Worm (Caenorhabditis elegans): ENCODE results near the gene K08H10.10.

The K08H10.10 gene

DNA sequence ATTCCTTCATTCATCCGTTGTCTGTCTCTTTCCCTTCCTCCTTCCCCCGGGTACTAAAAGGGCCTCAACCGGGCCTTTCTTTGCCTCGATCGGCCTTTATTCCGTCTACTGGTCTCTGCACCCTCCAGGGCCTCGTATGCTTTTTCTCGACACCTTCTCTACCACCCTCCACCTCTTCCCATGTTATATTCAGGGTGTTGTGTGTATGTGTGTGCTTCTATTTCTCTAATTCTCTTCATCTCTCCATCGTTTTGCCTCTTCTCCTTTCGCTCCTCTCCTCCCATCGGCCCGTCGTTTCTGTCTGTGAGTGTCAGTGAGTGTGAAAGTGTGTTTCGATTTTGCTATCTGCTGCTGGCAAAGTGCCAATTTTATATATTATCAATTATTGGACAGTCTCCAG is 39.0 kb downstream of the K08H10.10 start (continued):
- TF ChIP-seq zag-1 (tag; optimal IDR thresholded peaks at IDR 0.05) (no peak), nhr-25 (tag; optimal IDR thresholded peaks at IDR 0.05) (peak; percentile 78), ceh-16 (tag; optimal IDR thresholded peaks at IDR 0.05) (no peak), nhr-28 (tag; optimal IDR thresholded peaks at IDR 0.05) (no peak), fos-1 (tag; optimal IDR thresholded peaks at IDR 0.05) (no peak), nhr-237 (tag; optimal IDR thresholded peaks at IDR 0.05) (no peak), ztf-4 (tag; optimal IDR thresholded peaks at IDR 0.05) (no peak), eor-1 (tag; optimal IDR thresholded peaks at IDR 0.05) (no peak), ceh-9 (tag; optimal IDR thresholded peaks at IDR 0.05) (no peak), R02D3.7 (tag; optimal IDR thresholded peaks at IDR 0.05) (no peak), ceh-82 (tag; optimal IDR thresholded peaks at IDR 0.05) (no peak), lin-39 (tag; optimal IDR thresholded peaks at IDR 0.05) (peak; percentile 46), tbx-2 (tag; optimal IDR thresholded peaks at IDR 0.05) (peak; percentile 6), nhr-77 (tag; optimal IDR thresholded peaks at IDR 0.05) (no peak), fkh-10 (GFP tag; optimal IDR thresholded peaks at IDR 0.05) (no peak), snpc-4 (tag; optimal IDR thresholded peaks at IDR 0.05) (peak; percentile 59), nhr-67 (tag; optimal IDR thresholded peaks at IDR 0.05) (no peak), unc-39 (tag; optimal IDR thresholded peaks at IDR 0.05) (no peak), nfya-1 (tag; optimal IDR thresholded peaks at IDR 0.05; ENCODE audit: insufficient read depth) (peak; percentile 87), nhr-23 (tag; optimal IDR thresholded peaks at IDR 0.05) (peak; percentile 67), lsy-12 (tag; optimal IDR thresholded peaks at IDR 0.05) (peak; percentile 43)

ce11 chrV:10041484-10041883 is 40.6 kb downstream of the K08H10.10 start:
- TF ChIP-seq snpc-4 (tag; optimal IDR thresholded peaks at IDR 0.05) (peak; percentile 30), hmg-11 (tag; optimal IDR thresholded peaks at IDR 0.05) (peak; percentile 45), aly-2 (tag; optimal IDR thresholded peaks at IDR 0.05) (no peak), nfya-1 (tag; optimal IDR thresholded peaks at IDR 0.05; ENCODE audit: insufficient read depth) (peak; percentile 53), elt-2 (tag; optimal IDR thresholded peaks at IDR 0.05) (peak; percentile 24)

DNA sequence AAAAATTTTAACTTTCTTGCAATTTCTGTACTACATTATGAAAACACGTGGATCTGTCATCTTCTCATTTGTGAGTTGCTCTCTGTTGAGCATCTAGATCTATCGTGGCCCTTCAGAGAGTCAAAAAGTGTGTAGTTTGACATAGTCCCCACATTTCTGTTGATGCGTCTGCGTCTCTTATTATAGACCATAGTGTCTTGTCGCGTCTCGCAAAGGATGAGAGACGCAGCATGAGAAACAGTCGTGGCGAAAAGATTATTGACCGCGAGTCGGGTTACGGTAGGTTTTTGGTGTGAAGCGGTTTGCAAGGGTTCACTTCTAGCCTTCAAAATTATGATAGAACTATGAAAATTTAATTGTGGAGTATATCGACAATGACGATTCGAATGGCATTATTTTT is 41.4 kb downstream of the K08H10.10 start:
- TF ChIP-seq ztf-11 (tag; optimal IDR thresholded peaks at IDR 0.05) (no peak), lin-39 (tag; optimal IDR thresholded peaks at IDR 0.05) (peak; percentile 72), daf-12 (tag; optimal IDR thresholded peaks at IDR 0.05) (no peak), nhr-28 (tag; optimal IDR thresholded peaks at IDR 0.05) (no peak), lin-15B (tag; optimal IDR thresholded peaks at IDR 0.05) (peak; percentile 45), elt-2 (tag; optimal IDR thresholded peaks at IDR 0.05) (peak; percentile 34), elt-1 (tag; optimal IDR thresholded peaks at IDR 0.05) (no peak), nhr-67 (tag; optimal IDR thresholded peaks at IDR 0.05) (no peak), ztf-4 (tag; optimal IDR thresholded peaks at IDR 0.05) (no peak), pqm-1 (tag; optimal IDR thresholded peaks at IDR 0.05) (peak; percentile 55), unc-62 (GFP tag; optimal IDR thresholded peaks at IDR 0.05) (peak; percentile 21), ceh-28 (tag; optimal IDR thresholded peaks at IDR 0.05) (peak; percentile 68), aly-2 (tag; optimal IDR thresholded peaks at IDR 0.05) (no peak), fkh-2 (tag; optimal IDR thresholded peaks at IDR 0.05) (no peak), unc-39 (tag; optimal IDR thresholded peaks at IDR 0.05) (no peak), snpc-4 (tag; optimal IDR thresholded peaks at IDR 0.05) (peak; percentile 34), egl-5 (tag; optimal IDR thresholded peaks at IDR 0.05) (peak; percentile 66), sea-2 (GFP tag; optimal IDR thresholded peaks at IDR 0.05) (no peak), ZK546.5 (tag; optimal IDR thresholded peaks at IDR 0.05) (no peak), nhr-11 (tag; optimal IDR thresholded peaks at IDR 0.05) (no peak), nfya-1 (tag; optimal IDR thresholded peaks at IDR 0.05; ENCODE audit: insufficient read depth) (peak; percentile 94), nhr-43 (tag; optimal IDR thresholded peaks at IDR 0.05; ENCODE audit: poor library complexity, severe bottlenecking) (no peak), tbx-2 (tag; optimal IDR thresholded peaks at IDR 0.05) (peak; percentile 38), nhr-12 (tag; optimal IDR thresholded peaks at IDR 0.05) (no peak), nhr-237 (tag; optimal IDR thresholded peaks at IDR 0.05) (no peak), fkh-10 (GFP tag; optimal IDR thresholded peaks at IDR 0.05) (no peak), ceh-82 (tag; optimal IDR thresholded peaks at IDR 0.05) (no peak), jun-1 (tag; optimal IDR thresholded peaks at IDR 0.05) (no peak), skn-1 (tag; optimal IDR thresholded peaks at IDR 0.05) (no peak), ceh-16 (tag; optimal IDR thresholded peaks at IDR 0.05) (no peak), elt-3 (tag; optimal IDR thresholded peaks at IDR 0.05) (no peak), ama-1 (optimal IDR thresholded peaks at IDR 0.05) (no peak), R02D3.7 (tag; optimal IDR thresholded peaks at IDR 0.05) (peak; percentile 43), nhr-23 (tag; optimal IDR thresholded peaks at IDR 0.05) (peak; percentile 17), eor-1 (tag; optimal IDR thresholded peaks at IDR 0.05) (no peak), egl-27 (tag; optimal IDR thresholded peaks at IDR 0.05) (no peak), mml-1 (tag; optimal IDR thresholded peaks at IDR 0.05) (no peak), nhr-77 (tag; optimal IDR thresholded peaks at IDR 0.05) (no peak), hmg-11 (tag; optimal IDR thresholded peaks at IDR 0.05) (peak; percentile 22), nhr-25 (tag; optimal IDR thresholded peaks at IDR 0.05) (peak; percentile 65), pha-4 (tag; optimal IDR thresholded peaks at IDR 0.05) (peak; percentile 84), mdl-1 (tag; optimal IDR thresholded peaks at IDR 0.05) (no peak), lsy-12 (tag; optimal IDR thresholded peaks at IDR 0.05) (peak; percentile 1), ceh-9 (tag; optimal IDR thresholded peaks at IDR 0.05) (no peak)
